Worm (Caenorhabditis elegans) whole organism, L4/young adult: ENCODE results near the gene T02B11.6.
"Not testable (repeated sequence)": the region's sequence is repeated elsewhere in the genome, so short reads cannot be mapped to it uniquely, and the experiment has no call there.

Experiments
- W03F9.2 ChIP-seq: fragments of 150-350 bp; optimal IDR thresholded peaks from 2 replicates; lab custom pipeline; 2014; ENCODE audit warnings: missing biosample characterization, missing genetic modification characterization
- dao-5 ChIP-seq: sonication (generic microtip); optimal IDR thresholded peaks from 2 replicates; lab custom pipeline; 2016; ENCODE audit warnings: missing genotype, missing genetic modification characterization, moderate library complexity, missing compliant biosample characterization
- him-1 ChIP-seq: sonication (generic microtip); optimal IDR thresholded peaks from 2 replicates; lab custom pipeline; 2016; ENCODE audit warnings: missing genotype, missing genetic modification reagents, missing genetic modification characterization, missing compliant biosample characterization

The T02B11.6 gene

ce11 chrV:879171-879570, 9.9 kb downstream of the T02B11.6 start, which contains the start of gene srg-53:
Gene srg-53 (plus strand): TSS chrV:879471.
- TF ChIP-seq him-1 (no peak), dao-5 (tag; lab: Kevin White, UChicago) (no peak), W03F9.2 (no peak)

ce11 chrV:878567-878966, 10.5 kb downstream of the T02B11.6 start, which contains the start of gene T02B11.8:
Gene T02B11.8 (minus strand): TSS chrV:878667.
- TF ChIP-seq him-1 (no peak), dao-5 (tag; lab: Kevin White, UChicago) (no peak), W03F9.2 (no peak)

ce11 chrV:875945-876344, 13.2 kb downstream of the T02B11.6 start, which contains the start of gene T02B11.9:
Gene T02B11.9 (plus strand): TSS chrV:876245.
- TF ChIP-seq dao-5 (tag; lab: Kevin White, UChicago) (no peak), W03F9.2 (no peak), him-1 (no peak)

ce11 chrV:871029-871428, 18.1 kb downstream of the T02B11.6 start, which contains the start of gene T02B11.4:
Gene T02B11.4 (minus strand): TSS chrV:871129.
- TF ChIP-seq W03F9.2 (no peak), dao-5 (tag; lab: Kevin White, UChicago) (no peak), him-1 (no peak)

ce11 chrV:866729-867128, 22.4 kb downstream of the T02B11.6 start, which contains the start of gene T02B11.3:
Gene T02B11.3 (minus strand): TSS chrV:866829.
- TF ChIP-seq him-1: no peak
- no peak for TF ChIP-seq dao-5 (tag; lab: Kevin White, UChicago)
- no peak for TF ChIP-seq W03F9.2

ce11 chrV:858841-859456, 30.2 kb downstream of the T02B11.6 start:
- TF ChIP-seq dao-5 (tag; lab: Kevin White, UChicago) (no peak), him-1 (no peak), W03F9.2 (no peak)

ce11 chrV:856549-856948, 32.6 kb downstream of the T02B11.6 start, which contains the start of gene K09C6.2:
Gene K09C6.2 (plus strand): TSS chrV:856849.
- TF ChIP-seq dao-5 (tag; lab: Kevin White, UChicago): no peak
- TF ChIP-seq W03F9.2: no peak
- TF ChIP-seq him-1: no peak

ce11 chrV:854966-855365, 34.1 kb downstream of the T02B11.6 start, which contains the start of gene K09C6.9:
Gene K09C6.9 (minus strand): TSS chrV:855066.
- TF ChIP-seq him-1 (no peak), W03F9.2 (no peak), dao-5 (tag; lab: Kevin White, UChicago) (no peak)

ce11 chrV:852184-852583, 36.9 kb downstream of the T02B11.6 start, which contains the start of gene K09C6.3:
Gene K09C6.3 (plus strand): TSS chrV:852484.
- no peak for TF ChIP-seq W03F9.2
- TF ChIP-seq him-1: no peak
- TF ChIP-seq dao-5 (tag; lab: Kevin White, UChicago): no peak

- TF ChIP-seq W03F9.2 (no peak), him-1 (no peak), dao-5 (tag; lab: Kevin White, UChicago) (no peak)
Measured at ce11 chrV:849512-849911, 39.6 kb downstream of the T02B11.6 start, which contains the start of gene srbc-12. Gene srbc-12 (plus strand): TSS chrV:849812.

- no peak for TF ChIP-seq dao-5 (tag; lab: Kevin White, UChicago)
- TF ChIP-seq him-1: no peak
- TF ChIP-seq W03F9.2: no peak
Measured at ce11 chrV:849042-849441, 40.1 kb downstream of the T02B11.6 start.

ce11 chrV:847521-847920, 41.6 kb downstream of the T02B11.6 start, which contains the start of gene srbc-13:
Gene srbc-13 (plus strand): TSS chrV:847821.
- TF ChIP-seq him-1: no peak
- TF ChIP-seq W03F9.2: no peak
- no peak for TF ChIP-seq dao-5 (tag; lab: Kevin White, UChicago)

- TF ChIP-seq him-1; W03F9.2; dao-5 (tag; lab: Kevin White, UChicago): not testable (repeated sequence)
Measured at ce11 chrV:843118-843517, 46.0 kb downstream of the T02B11.6 start, which contains the start of gene K09C6.8. Gene K09C6.8 (minus strand): TSS chrV:843218.

- TF ChIP-seq W03F9.2: no peak
- TF ChIP-seq dao-5 (tag; lab: Kevin White, UChicago): no peak
- TF ChIP-seq him-1: no peak
Measured at ce11 chrV:842611-843010, 46.5 kb downstream of the T02B11.6 start.

- not testable (repeated sequence) for TF ChIP-seq him-1; dao-5 (tag; lab: Kevin White, UChicago); W03F9.2
Measured at ce11 chrV:838984-839471, 50.1 kb downstream of the T02B11.6 start, which contains the start of the genes K09C6.7 and K09C6.10. Gene K09C6.7 (minus strand): TSS chrV:839084. Gene K09C6.10 (plus strand): TSS chrV:839421.
